Worm (Caenorhabditis elegans) whole organism, L1 larva: ENCODE data around the gene xbx-6.

Experiments
- C04F5.9 ChIP-seq: sonication (generic microtip); optimal IDR thresholded peaks from 2 replicates; lab custom pipeline; 2016; ENCODE audit warnings: missing genetic modification characterization, missing compliant biosample characterization
- C16A3.4 ChIP-seq: fragments of 150-350 bp; optimal IDR thresholded peaks from 2 replicates; lab custom pipeline; 2014; ENCODE audit warnings: missing biosample characterization, missing genetic modification characterization
- C34B4.2 ChIP-seq: sonication (generic microtip); optimal IDR thresholded peaks from 2 replicates; lab custom pipeline; 2017; ENCODE audit warnings: mild to moderate bottlenecking, missing genetic modification characterization, missing compliant biosample characterization
- Y116A8C.19 ChIP-seq: sonication (generic microtip); optimal IDR thresholded peaks from 2 replicates; lab custom pipeline; 2016; ENCODE audit warnings: missing compliant biosample characterization, missing genetic modification characterization, borderline replicate concordance
- aha-1 ChIP-seq: fragments of 150-350 bp; optimal IDR thresholded peaks from 2 replicates; lab custom pipeline; 2014; ENCODE audit warnings: missing biosample characterization, missing genetic modification characterization
- alr-1 ChIP-seq: fragments of 200-800 bp; sonication (Bioruptor generic); optimal IDR thresholded peaks from 2 replicates; lab custom pipeline; 2018; ENCODE audit warnings: borderline replicate concordance, mild to moderate bottlenecking, missing genetic modification characterization, missing compliant biosample characterization
- aly-2 ChIP-seq: fragments of 150-350 bp; optimal IDR thresholded peaks from 2 replicates; lab custom pipeline; 2014; ENCODE audit warnings: missing biosample characterization, missing genetic modification characterization
- ama-1 ChIP-seq: fragments of 150-350 bp; optimal IDR thresholded peaks from 2 replicates; lab custom pipeline; 2014
- blmp-1 ChIP-seq: fragments of 150-350 bp; optimal IDR thresholded peaks from 2 replicates; lab custom pipeline; 2014; ENCODE audit warnings: missing biosample characterization, missing genetic modification characterization
- ceh-63 ChIP-seq: fragments of 200-800 bp; sonication (Bioruptor generic); optimal IDR thresholded peaks from 2 replicates; lab custom pipeline; 2018; ENCODE audit warnings: mild to moderate bottlenecking, missing genetic modification characterization, missing compliant biosample characterization
- ceh-8 ChIP-seq: fragments of 200-800 bp; sonication (Bioruptor generic); optimal IDR thresholded peaks from 2 replicates; lab custom pipeline; 2018; ENCODE audit warnings: mild to moderate bottlenecking, missing genetic modification characterization, moderate library complexity, missing compliant biosample characterization
- ceh-82 ChIP-seq, 3 experiments: fragments of 150-350 bp in 1 of 3; sonication (generic microtip) in 2 of 3; optimal IDR thresholded peaks; 2 replicates each; lab custom pipeline; 2014 to 2017; ENCODE audit warnings: missing biosample characterization in 3 of 3, missing genetic modification characterization in 3 of 3
- ceh-88 ChIP-seq: fragments of 200-800 bp; sonication (Bioruptor generic); IDR thresholded peaks from 2 replicates; pipeline ENCODE4 v1.3.6; 2022; ENCODE audit warnings: missing genetic modification characterization, missing compliant biosample characterization
- ceh-90 ChIP-seq: sonication (generic microtip); optimal IDR thresholded peaks from 2 replicates; lab custom pipeline; 2016; ENCODE audit warnings: missing genetic modification characterization, missing compliant biosample characterization
- ces-1 ChIP-seq: fragments of 150-350 bp; optimal IDR thresholded peaks from 2 replicates; lab custom pipeline; 2014; ENCODE audit warnings: missing biosample characterization, missing genetic modification reagents, missing genetic modification characterization
- dsc-1 ChIP-seq: sonication (generic microtip); optimal IDR thresholded peaks from 2 replicates; lab custom pipeline; 2016; ENCODE audit warnings: mild to moderate bottlenecking, missing genetic modification characterization, missing compliant biosample characterization
- efl-1 ChIP-seq, 4 experiments: fragments of 150-350 bp; optimal IDR thresholded peaks in 3 of 4; peaks in 1 of 4; 1 replicate in 1 of 4; 2 replicates in 3 of 4; lab custom pipeline; 2014; ENCODE audit warnings: missing biosample characterization in 2 of 4, missing genetic modification characterization in 2 of 4, missing genetic modification reagents in 2 of 4
- egl-27 ChIP-seq, 2 experiments: fragments of 150-350 bp in 1 of 2; sonication (generic microtip); optimal IDR thresholded peaks; 3 replicates each; lab custom pipeline; 2017 to 2018; ENCODE audit warnings: missing biosample characterization in 2 of 2, missing genetic modification characterization in 2 of 2, missing genetic modification reagents in 2 of 2
- elt-2 ChIP-seq: sonication (generic microtip); optimal IDR thresholded peaks from 2 replicates; lab custom pipeline; 2016; ENCODE audit warnings: missing genetic modification characterization, mild to moderate bottlenecking, inconsistent platforms, missing compliant biosample characterization, missing genetic modification reagents
- ets-5 ChIP-seq: fragments of 200-800 bp; sonication (Bioruptor generic); IDR thresholded peaks from 2 replicates; pipeline ENCODE4 v1.3.6; 2022; ENCODE audit warnings: missing genetic modification characterization, missing compliant biosample characterization
- fkh-4 ChIP-seq: sonication (generic microtip); optimal IDR thresholded peaks from 2 replicates; lab custom pipeline; 2016; ENCODE audit warnings: missing compliant biosample characterization, missing genetic modification characterization, borderline replicate concordance
- grh-1 ChIP-seq: fragments of 200-800 bp; sonication (Bioruptor generic); IDR thresholded peaks from 2 replicates; pipeline ENCODE4 v1.3.6; 2022; ENCODE audit warnings: missing genetic modification reagents, missing genetic modification characterization, missing compliant biosample characterization
- hlh-4 ChIP-seq: sonication (generic microtip); optimal IDR thresholded peaks from 2 replicates; lab custom pipeline; 2016; ENCODE audit warnings: mild to moderate bottlenecking, missing genetic modification characterization, missing compliant biosample characterization
- hpl-2 ChIP-seq: fragments of 150-350 bp; optimal IDR thresholded peaks from 2 replicates; lab custom pipeline; 2014; ENCODE audit warnings: missing biosample characterization, missing genetic modification reagents, missing genetic modification characterization
- irx-1 ChIP-seq: sonication (generic microtip); optimal IDR thresholded peaks from 2 replicates; lab custom pipeline; 2016; ENCODE audit warnings: missing genetic modification characterization, missing compliant biosample characterization
- isw-1 ChIP-seq: fragments of 200-800 bp; sonication (Bioruptor generic); IDR thresholded peaks from 2 replicates; pipeline ENCODE4 v1.3.6; 2022; ENCODE audit warnings: missing genetic modification characterization, missing compliant biosample characterization
- jun-1 ChIP-seq: fragments of 150-350 bp; optimal IDR thresholded peaks from 2 replicates; lab custom pipeline; 2014; ENCODE audit warnings: missing biosample characterization, missing genetic modification reagents, missing genetic modification characterization
- lin-13 ChIP-seq: fragments of 150-350 bp; optimal IDR thresholded peaks from 2 replicates; lab custom pipeline; 2014; ENCODE audit warnings: missing biosample characterization, missing genetic modification reagents, missing genetic modification characterization
- lin-35 ChIP-seq, 2 experiments: fragments of 150-350 bp; optimal IDR thresholded peaks; 2 replicates each; lab custom pipeline; 2014; ENCODE audit warnings: missing biosample characterization in 2 of 2, missing genetic modification characterization in 2 of 2, missing genetic modification reagents in 2 of 2
- lir-3 ChIP-seq: sonication (generic microtip); optimal IDR thresholded peaks from 2 replicates; lab custom pipeline; 2016; ENCODE audit warnings: mild to moderate bottlenecking, missing genetic modification characterization, moderate library complexity, missing compliant biosample characterization; ENCODE audit not compliant: poor library complexity
- mdl-1 ChIP-seq, 2 experiments: fragments of 150-350 bp; optimal IDR thresholded peaks; 2 replicates each; lab custom pipeline; 2014 to 2017; ENCODE audit warnings: missing biosample characterization in 2 of 2, missing genetic modification characterization in 2 of 2, inconsistent platforms in 1 of 2
- mep-1 ChIP-seq: fragments of 150-350 bp; optimal IDR thresholded peaks from 2 replicates; lab custom pipeline; 2014; ENCODE audit warnings: missing biosample characterization, missing genetic modification characterization
- nhr-11 ChIP-seq: fragments of 150-350 bp; optimal IDR thresholded peaks from 2 replicates; lab custom pipeline; 2014; ENCODE audit warnings: missing biosample characterization, missing genetic modification characterization
- nhr-47 ChIP-seq: sonication (generic microtip); optimal IDR thresholded peaks from 2 replicates; lab custom pipeline; 2016; ENCODE audit warnings: mild to moderate bottlenecking, missing genetic modification characterization, moderate library complexity, missing compliant biosample characterization
- nhr-71 ChIP-seq: sonication (generic microtip); optimal IDR thresholded peaks from 2 replicates; lab custom pipeline; 2016; ENCODE audit warnings: mild to moderate bottlenecking, missing genetic modification characterization, moderate library complexity, missing compliant biosample characterization
- nhr-90 ChIP-seq: sonication (generic microtip); optimal IDR thresholded peaks from 2 replicates; lab custom pipeline; 2016; ENCODE audit warnings: mild to moderate bottlenecking, missing genetic modification characterization, missing compliant biosample characterization; ENCODE audit not compliant: poor library complexity
- pax-3 ChIP-seq: fragments of 200-800 bp; sonication (Bioruptor generic); optimal IDR thresholded peaks from 2 replicates; lab custom pipeline; 2018; ENCODE audit warnings: mild to moderate bottlenecking, missing genetic modification characterization, moderate library complexity, missing compliant biosample characterization
- pqm-1 ChIP-seq: sonication (generic microtip); optimal IDR thresholded peaks from 3 replicates; lab custom pipeline; 2017; ENCODE audit warnings: missing biosample characterization, missing genetic modification characterization
- skn-1 ChIP-seq: fragments of 150-350 bp; optimal IDR thresholded peaks from 2 replicates; lab custom pipeline; 2014; ENCODE audit warnings: missing biosample characterization, missing genetic modification characterization
- sox-4 ChIP-seq: sonication (generic microtip); optimal IDR thresholded peaks from 2 replicates; lab custom pipeline; 2016; ENCODE audit warnings: missing genetic modification characterization, missing compliant biosample characterization
- sptf-1 ChIP-seq: fragments of 150-350 bp; optimal IDR thresholded peaks from 2 replicates; lab custom pipeline; 2014; ENCODE audit warnings: missing biosample characterization, missing genetic modification characterization
- sup-37 ChIP-seq: fragments of 200-800 bp; sonication (Bioruptor generic); optimal IDR thresholded peaks from 2 replicates; lab custom pipeline; 2018; ENCODE audit warnings: mild to moderate bottlenecking, missing genetic modification characterization, missing compliant biosample characterization
- swsn-7 ChIP-seq: sonication (generic microtip); optimal IDR thresholded peaks from 2 replicates; lab custom pipeline; 2016; ENCODE audit warnings: missing genetic modification characterization, missing compliant biosample characterization
- unc-62 ChIP-seq: fragments of 150-350 bp; optimal IDR thresholded peaks from 2 replicates; lab custom pipeline; 2014; ENCODE audit warnings: missing biosample characterization, missing genetic modification reagents, missing genetic modification characterization
- unc-86 ChIP-seq: sonication (generic microtip); optimal IDR thresholded peaks from 2 replicates; lab custom pipeline; 2016; ENCODE audit warnings: missing genetic modification characterization, missing compliant biosample characterization
- xbp-1 ChIP-seq: sonication (generic microtip); optimal IDR thresholded peaks from 2 replicates; lab custom pipeline; 2016; ENCODE audit warnings: missing genetic modification characterization, missing compliant biosample characterization
- ztf-11 ChIP-seq, 2 experiments: sonication (generic microtip); optimal IDR thresholded peaks; 2 replicates each; lab custom pipeline; 2016 to 2017; ENCODE audit warnings: missing genetic modification characterization in 2 of 2, missing biosample characterization in 1 of 2, missing compliant biosample characterization in 1 of 2

xbx-6 gene

ce11 chrV:9704399-9704798 lies 1.5 kb downstream of the xbx-6 start (continued):
- TF ChIP-seq nhr-47 (tag; lab: Kevin White, UChicago) (peak; percentile 42), sox-4 (tag; lab: Kevin White, UChicago) (no peak), nhr-71 (peak; percentile 55), egl-27 (tag; optimal IDR thresholded peaks at IDR 0.05; lab: Kevin White, UChicago) (no peak), pqm-1 (no peak), hlh-4 (tag; lab: Kevin White, UChicago) (no peak), nhr-90 (no peak), mep-1 (tag; lab: Kevin White, UChicago) (peak; percentile 61), ets-5 (GFP tag; lab: Robert Waterston, UW) (no peak), jun-1 (no peak), pax-3 (tag; lab: Kevin White, UChicago) (no peak), unc-62 (GFP tag; lab: Kevin White, UChicago) (no peak), grh-1 (GFP tag; lab: Robert Waterston, UW) (no peak), ceh-88 (GFP tag; lab: Robert Waterston, UW) (no peak), lin-35 (GFP tag; optimal IDR thresholded peaks at IDR 0.05; lab: Kevin White, UChicago) (peak; percentile 35 to 54), elt-2 (tag; lab: Kevin White, UChicago) (no peak), unc-86 (tag; lab: Kevin White, UChicago) (no peak), efl-1 (optimal IDR thresholded peaks at IDR 0.05; lab: Kevin White, UChicago) (peak; percentile 41 to 55), efl-1 (GFP tag; optimal IDR thresholded peaks at IDR 0.05 in 1 of 2; lab: Kevin White, UChicago) (peak; percentile 13 to 85), ceh-82 (tag; optimal IDR thresholded peaks at IDR 0.05; lab: Kevin White, UChicago) (peak; percentile 31 to 73 (median 69)), nhr-11 (no peak), C16A3.4 (peak; percentile 33), aly-2 (tag; lab: Kevin White, UChicago) (no peak), sup-37 (no peak), ceh-8 (no peak), dsc-1 (tag; lab: Kevin White, UChicago) (no peak), alr-1 (tag; lab: Kevin White, UChicago) (no peak), skn-1 (tag; lab: Kevin White, UChicago) (peak; percentile 61), mdl-1 (tag; optimal IDR thresholded peaks at IDR 0.05; lab: Kevin White, UChicago) (peak in 1 of 2 experiments; percentile 17), blmp-1 (tag; lab: Kevin White, UChicago) (peak; percentile 93), isw-1 (GFP tag; lab: Robert Waterston, UW) (peak; percentile 26; the same call in 1 of the 2 replicates), sptf-1 (tag; lab: Kevin White, UChicago) (no peak), hpl-2 (GFP tag; lab: Kevin White, UChicago) (no peak), xbp-1 (tag; lab: Kevin White, UChicago) (peak; percentile 20), Y116A8C.19 (no peak), ztf-11 (tag; optimal IDR thresholded peaks at IDR 0.05; lab: Kevin White, UChicago) (no peak), lir-3 (tag; lab: Kevin White, UChicago) (no peak), lin-13 (GFP tag; lab: Kevin White, UChicago) (no peak), ces-1 (GFP tag; lab: Kevin White, UChicago) (no peak), C04F5.9 (tag; lab: Kevin White, UChicago) (no peak)

- no peak for TF ChIP-seq mep-1 (tag; lab: Kevin White, UChicago)
- TF ChIP-seq C34B4.2 (tag; lab: Kevin White, UChicago), result no peak
- no peak for TF ChIP-seq irx-1 (tag; lab: Kevin White, UChicago)
- TF ChIP-seq ces-1 (GFP tag; lab: Kevin White, UChicago), result no peak
- no peak for TF ChIP-seq fkh-4 (tag; lab: Kevin White, UChicago)
- TF ChIP-seq unc-86 (tag; lab: Kevin White, UChicago), result no peak
- TF ChIP-seq nhr-90, result no peak
- TF ChIP-seq nhr-11, result no peak
- no peak for TF ChIP-seq aha-1 (tag; lab: Kevin White, UChicago)
- no peak for TF ChIP-seq grh-1 (GFP tag; lab: Robert Waterston, UW)
- TF ChIP-seq ceh-90 (tag; lab: Kevin White, UChicago), result no peak
- TF ChIP-seq ceh-63 (GFP tag; lab: Kevin White, UChicago), result no peak
- TF ChIP-seq ama-1, result no peak
- no peak for TF ChIP-seq swsn-7
These were observed 3.7 kb downstream of the xbx-6 start for ce11 chrV:9706592-9706991.
